Fruit fly (Drosophila melanogaster) whole organism, embryonic: ENCODE data around the gene Cep97.

ENCODE experiments used
- Abd-B ChIP-seq: fragments of 200-800 bp; sonication (Bioruptor generic); optimal IDR thresholded peaks from 2 replicates; lab custom pipeline; 2018; ENCODE audit warnings: missing biosample characterization, mild to moderate bottlenecking, missing genetic modification characterization, moderate library complexity
- Adf1 ChIP-seq: fragments of 200-800 bp; sonication (Bioruptor generic); IDR thresholded peaks from 2 replicates; pipeline ENCODE4 v1.3.6; 2022; ENCODE audit warnings: missing biosample characterization, missing genetic modification characterization
- B-H1 ChIP-seq: fragments of 200-800 bp; sonication (Bioruptor generic); IDR thresholded peaks from 3 replicates; pipeline ENCODE4 v1.3.6; 2022; ENCODE audit warnings: missing biosample characterization, missing genetic modification characterization
- C15 ChIP-seq: fragments of 200-800 bp; sonication (Bioruptor generic); IDR thresholded peaks from 3 replicates; pipeline ENCODE4 v1.3.6; 2022; ENCODE audit warnings: missing biosample characterization, missing genetic modification characterization
- CG11723 ChIP-seq: fragments of 200-800 bp; sonication (Bioruptor generic); optimal IDR thresholded peaks from 2 replicates; lab custom pipeline; 2017; ENCODE audit warnings: missing biosample characterization, mild to moderate bottlenecking, missing genetic modification characterization
- CG13123 ChIP-seq: fragments of 200-800 bp; sonication (Bioruptor generic); optimal IDR thresholded peaks from 2 replicates; lab custom pipeline; 2016; ENCODE audit warnings: missing biosample characterization, missing genetic modification characterization
- CG13624 ChIP-seq: fragments of 200-800 bp; sonication (Bioruptor generic); optimal IDR thresholded peaks from 2 replicates; lab custom pipeline; 2016; ENCODE audit warnings: missing biosample characterization, missing genetic modification characterization
- CG16779 ChIP-seq: fragments of 200-800 bp; sonication (Bioruptor generic); IDR thresholded peaks from 2 replicates; pipeline ENCODE4 v1.3.6; 2022; ENCODE audit warnings: missing biosample characterization, missing genetic modification characterization
- CG17328 ChIP-seq: fragments of 200-800 bp; sonication (Bioruptor generic); IDR thresholded peaks from 2 replicates; pipeline ENCODE4 v1.3.6; 2022; ENCODE audit warnings: missing biosample characterization, missing genetic modification characterization
- CG17361 ChIP-seq: fragments of 200-800 bp; sonication (Bioruptor generic); IDR thresholded peaks from 3 replicates; pipeline ENCODE4 v1.3.6; 2022; ENCODE audit warnings: missing biosample characterization, missing genetic modification characterization
- CG18476 ChIP-seq: fragments of 200-800 bp; sonication (Bioruptor generic); optimal IDR thresholded peaks from 2 replicates; lab custom pipeline; 2016; ENCODE audit warnings: missing biosample characterization, mild to moderate bottlenecking, missing genetic modification characterization
- CG2199 ChIP-seq: fragments of 200-800 bp; sonication (Bioruptor generic); IDR thresholded peaks from 3 replicates; pipeline ENCODE4 v1.3.6; 2022; ENCODE audit warnings: missing biosample characterization, missing genetic modification characterization
- CG3065 ChIP-seq: fragments of 200-800 bp; sonication (Bioruptor generic); optimal IDR thresholded peaks from 2 replicates; lab custom pipeline; 2016; ENCODE audit warnings: missing biosample characterization, missing genetic modification characterization
- CG32532 ChIP-seq: fragments of 200-800 bp; sonication (Bioruptor generic); IDR thresholded peaks from 2 replicates; pipeline ENCODE4 v1.3.6; 2022; ENCODE audit warnings: missing biosample characterization, missing genetic modification characterization
- CG33213 ChIP-seq: fragments of 200-800 bp; sonication (Bioruptor generic); optimal IDR thresholded peaks from 3 replicates; lab custom pipeline; 2016; ENCODE audit warnings: missing biosample characterization, missing genetic modification characterization
- CG42726 ChIP-seq: fragments of 200-800 bp; sonication (Bioruptor generic); IDR thresholded peaks from 2 replicates; pipeline ENCODE4 v1.3.6; 2022; ENCODE audit warnings: missing biosample characterization, missing genetic modification characterization; ENCODE audit not compliant: partially characterized antibody
- CG4360 ChIP-seq: fragments of 200-800 bp; sonication (Bioruptor generic); IDR thresholded peaks from 2 replicates; pipeline ENCODE4 v1.3.6; 2022; ENCODE audit warnings: missing biosample characterization, missing genetic modification characterization
- CG4730 ChIP-seq: fragments of 200-800 bp; sonication (Bioruptor generic); IDR thresholded peaks from 2 replicates; pipeline ENCODE4 v1.3.6; 2022; ENCODE audit warnings: missing biosample characterization, missing genetic modification characterization
- CG7987 ChIP-seq: fragments of 200-800 bp; sonication (Bioruptor generic); optimal IDR thresholded peaks from 2 replicates; lab custom pipeline; 2018; ENCODE audit warnings: missing biosample characterization, mild to moderate bottlenecking, missing genetic modification characterization, moderate library complexity
- CG8765 ChIP-seq: fragments of 200-800 bp; sonication (Bioruptor generic); IDR thresholded peaks from 2 replicates; pipeline ENCODE4 v1.3.6; 2022; ENCODE audit warnings: missing biosample characterization, missing genetic modification characterization
- CG8944 ChIP-seq: fragments of 200-800 bp; sonication (Bioruptor generic); optimal IDR thresholded peaks from 3 replicates; lab custom pipeline; 2016; ENCODE audit warnings: missing biosample characterization, missing genetic modification characterization
- Chrac-16 ChIP-seq: fragments of 200-800 bp; sonication (Bioruptor generic); optimal IDR thresholded peaks from 3 replicates; lab custom pipeline; 2016; ENCODE audit warnings: missing biosample characterization, missing genetic modification characterization
- CkIIα-i1 ChIP-seq: fragments of 200-800 bp; sonication (Bioruptor generic); IDR thresholded peaks from 2 replicates; pipeline ENCODE4 v1.3.6; 2022; ENCODE audit warnings: missing biosample characterization, missing genetic modification characterization
- Dll ChIP-seq: fragments of 200-800 bp; sonication (Bioruptor generic); IDR thresholded peaks from 4 replicates; pipeline ENCODE4 v1.3.6; 2022; ENCODE audit warnings: missing biosample characterization, missing genetic modification characterization; ENCODE audit not compliant: partially characterized antibody
- Fer1 ChIP-seq: fragments of 200-800 bp; sonication (Bioruptor generic); optimal IDR thresholded peaks from 2 replicates; lab custom pipeline; 2017; ENCODE audit warnings: missing biosample characterization, mild to moderate bottlenecking, missing genetic modification characterization
- H2.0 ChIP-seq: fragments of 200-800 bp; sonication (Bioruptor generic); IDR thresholded peaks from 2 replicates; pipeline ENCODE4 v1.3.6; 2022; ENCODE audit warnings: missing biosample characterization, missing genetic modification characterization
- Hsf ChIP-seq: fragments of 200-800 bp; sonication (Bioruptor generic); optimal IDR thresholded peaks from 3 replicates; lab custom pipeline; 2016; ENCODE audit warnings: missing biosample characterization, missing genetic modification characterization
- MTF-1 ChIP-seq: fragments of 200-800 bp; sonication (Bioruptor generic); optimal IDR thresholded peaks from 2 replicates; lab custom pipeline; 2018; ENCODE audit warnings: missing biosample characterization, mild to moderate bottlenecking, missing genetic modification characterization, borderline replicate concordance
- Meics ChIP-seq: fragments of 200-800 bp; sonication (Bioruptor generic); optimal IDR thresholded peaks from 2 replicates; lab custom pipeline; 2017; ENCODE audit warnings: missing biosample characterization, mild to moderate bottlenecking, missing genetic modification characterization
- Mrtf ChIP-seq: fragments of 200-800 bp; sonication (Bioruptor generic); IDR thresholded peaks from 3 replicates; pipeline ENCODE4 v1.3.6; 2022; ENCODE audit warnings: missing biosample characterization, missing genetic modification characterization
- Myb ChIP-seq: fragments of 200-800 bp; sonication (Bioruptor generic); optimal IDR thresholded peaks from 2 replicates; lab custom pipeline; 2016; ENCODE audit warnings: missing biosample characterization, missing genetic modification characterization
- Ptx1 ChIP-seq: fragments of 200-800 bp; sonication (Bioruptor generic); IDR thresholded peaks from 2 replicates; pipeline ENCODE4 v1.3.6; 2022; ENCODE audit warnings: missing biosample characterization, missing genetic modification characterization
- ato ChIP-seq: fragments of 200-800 bp; sonication (Bioruptor generic); IDR thresholded peaks from 2 replicates; pipeline ENCODE4 v1.3.6; 2022; ENCODE audit warnings: missing biosample characterization, missing genetic modification characterization; ENCODE audit not compliant: partially characterized antibody
- disco-r ChIP-seq: fragments of 200-800 bp; sonication (Bioruptor generic); optimal IDR thresholded peaks from 2 replicates; lab custom pipeline; 2016; ENCODE audit warnings: missing biosample characterization, missing genetic modification characterization
- fd3F ChIP-seq: fragments of 200-800 bp; sonication (Bioruptor generic); optimal IDR thresholded peaks from 2 replicates; lab custom pipeline; 2018; ENCODE audit warnings: missing biosample characterization, mild to moderate bottlenecking, missing genetic modification characterization, moderate library complexity
- gcm ChIP-seq: fragments of 200-800 bp; sonication (Bioruptor generic); optimal IDR thresholded peaks from 2 replicates; lab custom pipeline; 2019; ENCODE audit warnings: missing biosample characterization, mild to moderate bottlenecking, missing genetic modification characterization, moderate library complexity
- insv ChIP-seq, 2 experiments: fragments of 200-800 bp; sonication (Bioruptor generic); optimal IDR thresholded peaks; 3 replicates each; lab custom pipeline; 2016 to 2018; ENCODE audit warnings: missing biosample characterization in 2 of 2, missing genetic modification characterization in 2 of 2
- ken ChIP-seq: fragments of 200-800 bp; sonication (Bioruptor generic); IDR thresholded peaks from 3 replicates; pipeline ENCODE4 v1.3.6; 2022; ENCODE audit warnings: missing biosample characterization, missing genetic modification characterization
- kni ChIP-seq: fragments of 200-800 bp; sonication (Bioruptor generic); optimal IDR thresholded peaks from 3 replicates; lab custom pipeline; 2017; ENCODE audit warnings: mild to moderate bottlenecking, missing biosample characterization, missing genetic modification reagents, missing genetic modification characterization
- luna ChIP-seq: fragments of 200-800 bp; sonication (Bioruptor generic); optimal IDR thresholded peaks from 2 replicates; lab custom pipeline; 2016; ENCODE audit warnings: missing biosample characterization, missing genetic modification characterization
- prd ChIP-seq, 3 experiments: fragments of >200 bp in 2 of 3; fragments of 200-800 bp in 1 of 3; sonication (Bioruptor generic) in 1 of 3; optimal IDR thresholded peaks in 2 of 3; IDR thresholded peaks in 1 of 3; 2 replicates in 2 of 3; 3 replicates in 1 of 3; pipeline versions ENCODE4 v1.3.6 to Lab custom; 2017 to 2022; ENCODE audit warnings: missing biosample characterization in 1 of 3, missing genetic modification characterization in 1 of 3
- sr ChIP-seq: fragments of 200-800 bp; sonication (Bioruptor generic); IDR thresholded peaks from 3 replicates; pipeline ENCODE4 v1.3.6; 2022; ENCODE audit warnings: missing biosample characterization, missing genetic modification characterization
- unc-4 ChIP-seq: fragments of 200-800 bp; sonication (Bioruptor generic); IDR thresholded peaks from 2 replicates; pipeline ENCODE4 v1.3.6; 2022; ENCODE audit warnings: missing biosample characterization, missing genetic modification characterization; ENCODE audit not compliant: partially characterized antibody
- vnd ChIP-seq: fragments of 200-800 bp; sonication (Bioruptor generic); IDR thresholded peaks from 3 replicates; pipeline ENCODE4 v1.3.6; 2022; ENCODE audit warnings: missing biosample characterization, missing genetic modification characterization; ENCODE audit not compliant: partially characterized antibody
- vvl ChIP-seq: fragments of 200-800 bp; sonication (Bioruptor generic); IDR thresholded peaks from 2 replicates; pipeline ENCODE4 v1.3.6; 2022; ENCODE audit warnings: missing biosample characterization, missing genetic modification characterization

The Cep97 gene

dm6 chr2L:3862437-3863041 is 5.0 kb upstream of the Cep97 start, which contains the start of gene TTLL4B (continued):
- TF ChIP-seq CG3065 (GFP tag; lab: Kevin White, UChicago) (no peak), Chrac-16 (GFP tag; lab: Kevin White, UChicago) (no peak), CG13123 (GFP tag; lab: Kevin White, UChicago) (no peak), gcm (GFP tag; lab: Kevin White, UChicago) (no peak), CG8765 (GFP tag; lab: Robert Waterston, UW) (no peak), Fer1 (GFP tag; lab: Kevin White, UChicago) (no peak), H2.0 (GFP tag; lab: Robert Waterston, UW) (no peak), kni (GFP tag; lab: Kevin White, UChicago) (no peak), C15 (GFP tag; lab: Robert Waterston, UW) (no peak), Dll (peak; percentile 90), Ptx1 (no peak), Adf1 (GFP tag; lab: Robert Waterston, UW) (no peak), MTF-1 (peak; percentile 65), Abd-B (GFP tag; lab: Kevin White, UChicago) (peak; percentile 42), CG8944 (no peak), CG4360 (peak; percentile 89), Meics (GFP tag; lab: Kevin White, UChicago) (no peak), CG11723 (GFP tag; lab: Kevin White, UChicago) (no peak), B-H1 (no peak), CG18476 (GFP tag; lab: Kevin White, UChicago) (no peak), CG4730 (GFP tag; lab: Robert Waterston, UW) (no peak), luna (GFP tag; lab: Kevin White, UChicago) (no peak), unc-4 (peak; percentile 88), Myb (GFP tag; lab: Kevin White, UChicago) (peak; percentile 23), fd3F (GFP tag; lab: Kevin White, UChicago) (no peak), insv (GFP tag; optimal IDR thresholded peaks at IDR 0.05; lab: Kevin White, UChicago) (no peak), vvl (no peak; the same call in 1 of the 2 replicates), CG7987 (no peak), CG32532 (GFP tag; lab: Robert Waterston, UW) (no peak), disco-r (GFP tag; lab: Kevin White, UChicago) (no peak), CG16779 (GFP tag; lab: Robert Waterston, UW) (no peak), CG17328 (GFP tag; lab: Robert Waterston, UW) (no peak), CkIIα-i1 (GFP tag; lab: Robert Waterston, UW) (no peak), CG33213 (GFP tag; lab: Kevin White, UChicago) (no peak), Hsf (GFP tag; lab: Kevin White, UChicago) (peak; percentile 6), CG17361 (GFP tag; lab: Robert Waterston, UW) (peak; percentile 33; the same call in 1 of the 3 replicates), CG42726 (peak; percentile 92), CG2199 (GFP tag; lab: Robert Waterston, UW) (no peak), ato (GFP tag; lab: Robert Waterston, UW) (peak; percentile 88), CG13624 (GFP tag; lab: Kevin White, UChicago) (peak; percentile 22), sr (no peak), ken (GFP tag; lab: Robert Waterston, UW) (no peak), prd (optimal IDR thresholded peaks at IDR 0.05; lab: Kevin White, UChicago) (no peak), prd (GFP tag; IDR thresholded peaks at IDR 0.05; lab: Robert Waterston, UW) (no peak), Mrtf (GFP tag; lab: Robert Waterston, UW) (no peak), vnd (GFP tag; lab: Robert Waterston, UW) (peak; percentile 92)
